Fruit fly (Drosophila melanogaster): ENCODE data around the gene waw.

dm6 chrX:21322289-21322981, 40.4 kb upstream of the waw start:
- TF ChIP-seq CG8478 (optimal IDR thresholded peaks at IDR 0.05) (no peak), CTCF (optimal IDR thresholded peaks at IDR 0.05) (no peak)

Data from S2 (cell line).